Worm (Caenorhabditis elegans): ENCODE measurements around the gene srd-26.
"Not testable (repeated sequence)": the region's sequence is repeated elsewhere in the genome, so short reads cannot be mapped to it uniquely, and the experiment has no call there.

The srd-26 gene

ce11 chrV:14162959-14163548 lies at the start of gene srd-26:
Gene srd-26, minus strand, starts transcription at chrV:14163009.
- TF ChIP-seq nfya-1 (tag; optimal IDR thresholded peaks at IDR 0.05; ENCODE audit: insufficient read depth) = no peak
- TF ChIP-seq nhr-43 (tag; optimal IDR thresholded peaks at IDR 0.05; ENCODE audit: poor library complexity, severe bottlenecking) = no peak
- no peak for TF ChIP-seq unc-39 (tag; optimal IDR thresholded peaks at IDR 0.05)
- TF ChIP-seq aly-2 (tag; optimal IDR thresholded peaks at IDR 0.05) = no peak
- no peak for TF ChIP-seq sea-2 (GFP tag; optimal IDR thresholded peaks at IDR 0.05)
- no peak for TF ChIP-seq nhr-67 (tag; optimal IDR thresholded peaks at IDR 0.05)
- no peak for TF ChIP-seq pqm-1 (tag; optimal IDR thresholded peaks at IDR 0.05)
- no peak for TF ChIP-seq ztf-4 (tag; optimal IDR thresholded peaks at IDR 0.05)

- TF ChIP-seq ceh-82 (tag; optimal IDR thresholded peaks at IDR 0.05) = no peak
- TF ChIP-seq fkh-10 (GFP tag; optimal IDR thresholded peaks at IDR 0.05) = no peak
- TF ChIP-seq nhr-237 (tag; optimal IDR thresholded peaks at IDR 0.05) = no peak
- TF ChIP-seq nhr-25 (tag; optimal IDR thresholded peaks at IDR 0.05) = no peak
Observed at ce11 chrV:14210743-14211142, 47.9 kb upstream of the srd-26 start, which contains the start of gene str-230. Gene str-230, minus strand, starts transcription at chrV:14210843.

ce11 chrV:14205214-14205613 lies 42.4 kb upstream of the srd-26 start, which contains the start of gene T16A9.3:
Gene T16A9.3, plus strand, starts transcription at chrV:14205514.
- not testable (repeated sequence) for TF ChIP-seq ZK546.5, egl-27, nhr-28 (tag; optimal IDR thresholded peaks at IDR 0.05)

ce11 chrV:14200086-14200485 lies 37.3 kb upstream of the srd-26 start:
- TF ChIP-seq nhr-12 (tag; optimal IDR thresholded peaks at IDR 0.05) = no peak
- no peak for TF ChIP-seq zag-1 (tag; optimal IDR thresholded peaks at IDR 0.05)
- TF ChIP-seq daf-12 (tag; optimal IDR thresholded peaks at IDR 0.05) = no peak
- TF ChIP-seq snpc-4 (tag; optimal IDR thresholded peaks at IDR 0.05) = peak; percentile 67
- TF ChIP-seq jun-1 (tag; optimal IDR thresholded peaks at IDR 0.05) = peak; percentile 93
- no peak for TF ChIP-seq ceh-16 (tag; optimal IDR thresholded peaks at IDR 0.05)
- TF ChIP-seq egl-5 (tag; optimal IDR thresholded peaks at IDR 0.05) = peak; percentile 87
- TF ChIP-seq ztf-4 (tag; optimal IDR thresholded peaks at IDR 0.05) = peak; percentile 17
- peak; percentile 91 for TF ChIP-seq nhr-25 (tag; optimal IDR thresholded peaks at IDR 0.05)
- TF ChIP-seq ceh-82 (tag; optimal IDR thresholded peaks at IDR 0.05) = peak; percentile 49
- TF ChIP-seq nfya-1 (tag; optimal IDR thresholded peaks at IDR 0.05; ENCODE audit: insufficient read depth) = peak; percentile 93
- peak; percentile 85 for TF ChIP-seq lsy-12 (tag; optimal IDR thresholded peaks at IDR 0.05)
- peak in 2 of 3 experiments; percentile 81 to 84 for TF ChIP-seq elt-3 (tag; optimal IDR thresholded peaks at IDR 0.05)
- TF ChIP-seq sea-2 (GFP tag; optimal IDR thresholded peaks at IDR 0.05) = peak; percentile 83
- TF ChIP-seq pha-4 (tag; optimal IDR thresholded peaks at IDR 0.05) = peak; percentile 96
- peak; percentile 11 for TF ChIP-seq fkh-10 (GFP tag; optimal IDR thresholded peaks at IDR 0.05)
- no peak for TF ChIP-seq unc-39 (tag; optimal IDR thresholded peaks at IDR 0.05)
- TF ChIP-seq nhr-43 (tag; optimal IDR thresholded peaks at IDR 0.05; ENCODE audit: poor library complexity, severe bottlenecking) = peak; percentile 78
- TF ChIP-seq elt-2 (tag; optimal IDR thresholded peaks at IDR 0.05) = peak; percentile 85
- TF ChIP-seq lin-39 (tag; optimal IDR thresholded peaks at IDR 0.05) = peak; percentile 95
- peak; percentile 91 for TF ChIP-seq nhr-11 (tag; optimal IDR thresholded peaks at IDR 0.05)
- TF ChIP-seq pqm-1 (tag; optimal IDR thresholded peaks at IDR 0.05) = peak; percentile 81
- peak; percentile 11 for TF ChIP-seq egl-27 (tag; optimal IDR thresholded peaks at IDR 0.05)
- peak; percentile 67 for TF ChIP-seq tbx-2 (tag; optimal IDR thresholded peaks at IDR 0.05)
- TF ChIP-seq nhr-23 (tag; optimal IDR thresholded peaks at IDR 0.05) = peak; percentile 82
- peak; percentile 83 for TF ChIP-seq hmg-11 (tag; optimal IDR thresholded peaks at IDR 0.05)
- TF ChIP-seq mdl-1 (tag; optimal IDR thresholded peaks at IDR 0.05) = peak; percentile 58
- TF ChIP-seq ceh-28 (tag; optimal IDR thresholded peaks at IDR 0.05) = peak; percentile 87
- peak; percentile 92 for TF ChIP-seq unc-62 (GFP tag; optimal IDR thresholded peaks at IDR 0.05)
- peak; percentile 92 for TF ChIP-seq skn-1 (tag; optimal IDR thresholded peaks at IDR 0.05)
- no peak for TF ChIP-seq fos-1 (tag; optimal IDR thresholded peaks at IDR 0.05)
- TF ChIP-seq eor-1 (tag; optimal IDR thresholded peaks at IDR 0.05) = peak in 1 of 2 experiments; percentile 27
- peak; percentile 76 for TF ChIP-seq fkh-2 (tag; optimal IDR thresholded peaks at IDR 0.05)
- TF ChIP-seq mml-1 (tag; optimal IDR thresholded peaks at IDR 0.05) = no peak
- TF ChIP-seq lin-15B (tag; optimal IDR thresholded peaks at IDR 0.05) = peak; percentile 83
- no peak for TF ChIP-seq ceh-9 (tag; optimal IDR thresholded peaks at IDR 0.05)
- peak; percentile 40 for TF ChIP-seq elt-1 (tag; optimal IDR thresholded peaks at IDR 0.05)
- TF ChIP-seq R02D3.7 (tag; optimal IDR thresholded peaks at IDR 0.05) = peak; percentile 79
